Fruit fly (Drosophila melanogaster) whole organism, prepupa: ENCODE measurements around the gene HGTX.
A peak's percentile ranks its signal among the peaks of the same experiment; 100 is the strongest.

ENCODE experiments used
- Blimp-1 ChIP-seq: fragments of 200-800 bp; sonication (Bioruptor generic); optimal IDR thresholded peaks from 3 replicates; lab custom pipeline; 2017; ENCODE audit warnings: missing biosample characterization, missing genetic modification characterization, mild to moderate bottlenecking, moderate library complexity, missing genetic modification reagents
- CG10669 ChIP-seq: fragments of 200-800 bp; sonication (Bioruptor generic); optimal IDR thresholded peaks from 3 replicates; lab custom pipeline; 2018; ENCODE audit warnings: missing biosample characterization, mild to moderate bottlenecking, missing genetic modification characterization, moderate library complexity
- CG11294 ChIP-seq: fragments of 200-800 bp; sonication (Bioruptor generic); IDR thresholded peaks from 2 replicates; pipeline ENCODE4 v1.3.6; 2022; ENCODE audit warnings: missing biosample characterization, missing genetic modification characterization
- CG11762 ChIP-seq: fragments of 200-800 bp; sonication (Bioruptor generic); optimal IDR thresholded peaks from 3 replicates; lab custom pipeline; 2016; ENCODE audit warnings: missing biosample characterization, missing genetic modification characterization; ENCODE audit not compliant: insufficient read depth
- CG11902 ChIP-seq: fragments of 200-800 bp; sonication (Bioruptor generic); optimal IDR thresholded peaks from 3 replicates; lab custom pipeline; 2016; ENCODE audit warnings: missing biosample characterization, missing genetic modification characterization
- CG15336 ChIP-seq: fragments of 200-800 bp; sonication (Bioruptor generic); IDR thresholded peaks from 2 replicates; pipeline ENCODE4 v1.3.6; 2022; ENCODE audit warnings: missing biosample characterization, missing genetic modification characterization
- CG1621 ChIP-seq: fragments of 200-800 bp; sonication (Bioruptor generic); optimal IDR thresholded peaks from 3 replicates; lab custom pipeline; 2018; ENCODE audit warnings: missing biosample characterization, mild to moderate bottlenecking, missing genetic modification characterization
- CG16779 ChIP-seq: fragments of 200-800 bp; sonication (Bioruptor generic); optimal IDR thresholded peaks from 3 replicates; lab custom pipeline; 2017; ENCODE audit warnings: missing biosample characterization, mild to moderate bottlenecking, missing genetic modification characterization
- CG31627 ChIP-seq: fragments of 200-800 bp; sonication (Bioruptor generic); optimal IDR thresholded peaks from 3 replicates; lab custom pipeline; 2016; ENCODE audit warnings: missing biosample characterization, missing genetic modification characterization
- CG32006 ChIP-seq: fragments of 200-800 bp; sonication (Bioruptor generic); optimal IDR thresholded peaks from 3 replicates; lab custom pipeline; 2017; ENCODE audit warnings: missing biosample characterization, mild to moderate bottlenecking, missing genetic modification characterization
- CG3919 ChIP-seq: fragments of 200-800 bp; sonication (Bioruptor generic); optimal IDR thresholded peaks from 3 replicates; lab custom pipeline; 2016; ENCODE audit warnings: missing biosample characterization, missing genetic modification characterization
- CG6163 ChIP-seq: fragments of 200-800 bp; sonication (Bioruptor generic); IDR thresholded peaks from 3 replicates; pipeline ENCODE4 v1.3.6; 2022; ENCODE audit warnings: missing biosample characterization, missing genetic modification characterization
- CG6854 ChIP-seq: fragments of 200-800 bp; sonication (Bioruptor generic); optimal IDR thresholded peaks from 2 replicates; lab custom pipeline; 2017; ENCODE audit warnings: missing biosample characterization, mild to moderate bottlenecking, missing genetic modification characterization
- CG7368 ChIP-seq: fragments of 200-800 bp; sonication (Bioruptor generic); optimal IDR thresholded peaks from 3 replicates; lab custom pipeline; 2016; ENCODE audit warnings: missing biosample characterization, missing genetic modification characterization
- CG8319 ChIP-seq: fragments of 200-800 bp; sonication (Bioruptor generic); optimal IDR thresholded peaks from 3 replicates; lab custom pipeline; 2016; ENCODE audit warnings: missing biosample characterization, missing genetic modification characterization
- CG9139 ChIP-seq: fragments of 200-800 bp; sonication (Bioruptor generic); optimal IDR thresholded peaks from 3 replicates; lab custom pipeline; 2017; ENCODE audit warnings: missing biosample characterization, mild to moderate bottlenecking, missing genetic modification characterization
- Eip78C ChIP-seq: fragments of 200-800 bp; sonication (Bioruptor generic); peaks from one replicate; lab custom pipeline; 2016; ENCODE audit warnings: missing biosample characterization, missing genetic modification characterization
- Ets21C ChIP-seq: fragments of 200-800 bp; sonication (Bioruptor generic); optimal IDR thresholded peaks from 3 replicates; lab custom pipeline; 2016; ENCODE audit warnings: missing biosample characterization, missing genetic modification characterization
- Hr38 ChIP-seq: sonication (Bioruptor generic); optimal IDR thresholded peaks from 2 replicates; lab custom pipeline; 2016; ENCODE audit warnings: missing biosample characterization, missing genetic modification characterization
- Hr39 ChIP-seq: fragments of 200-800 bp; sonication (Bioruptor generic); optimal IDR thresholded peaks from 2 replicates; lab custom pipeline; 2016; ENCODE audit warnings: missing biosample characterization, missing genetic modification characterization
- Hr4 ChIP-seq: fragments of 200-800 bp; sonication (Bioruptor generic); optimal IDR thresholded peaks from 3 replicates; lab custom pipeline; 2016; ENCODE audit warnings: missing biosample characterization, missing genetic modification characterization
- Lpt ChIP-seq: fragments of 200-800 bp; sonication (Bioruptor generic); optimal IDR thresholded peaks from 3 replicates; lab custom pipeline; 2016; ENCODE audit warnings: missing biosample characterization, missing genetic modification characterization
- Met ChIP-seq: fragments of 200-800 bp; sonication (Bioruptor generic); optimal IDR thresholded peaks from 3 replicates; lab custom pipeline; 2016; ENCODE audit warnings: missing biosample characterization, missing genetic modification characterization
- OdsH ChIP-seq: fragments of 200-800 bp; sonication (Bioruptor generic); optimal IDR thresholded peaks from 3 replicates; lab custom pipeline; 2016; ENCODE audit warnings: missing biosample characterization, missing genetic modification characterization
- Smox ChIP-seq: fragments of 200-800 bp; sonication (Bioruptor generic); optimal IDR thresholded peaks from 3 replicates; lab custom pipeline; 2016; ENCODE audit warnings: missing biosample characterization, missing genetic modification characterization
- Sox14 ChIP-seq: fragments of 200-800 bp; sonication (Bioruptor generic); optimal IDR thresholded peaks from 3 replicates; lab custom pipeline; 2016; ENCODE audit warnings: missing biosample characterization, missing genetic modification characterization
- Sox15 ChIP-seq: fragments of 200-800 bp; sonication (Bioruptor generic); optimal IDR thresholded peaks from 3 replicates; lab custom pipeline; 2016; ENCODE audit warnings: missing biosample characterization, missing genetic modification characterization
- cyc ChIP-seq: fragments of 200-800 bp; sonication (Bioruptor generic); optimal IDR thresholded peaks from 3 replicates; lab custom pipeline; 2016; ENCODE audit warnings: missing biosample characterization, missing genetic modification characterization
- dac ChIP-seq: fragments of 200-800 bp; sonication (Bioruptor generic); optimal IDR thresholded peaks from 2 replicates; lab custom pipeline; 2017; ENCODE audit warnings: missing biosample characterization, mild to moderate bottlenecking, missing genetic modification characterization
- dsx ChIP-seq: fragments of 200-800 bp; optimal IDR thresholded peaks from 3 replicates; lab custom pipeline; 2019; ENCODE audit warnings: missing biosample characterization, mild to moderate bottlenecking, missing genetic modification characterization, moderate library complexity; ENCODE audit not compliant: poor library complexity, severe bottlenecking
- eg ChIP-seq: fragments of 200-800 bp; sonication (Bioruptor generic); IDR thresholded peaks from 3 replicates; pipeline ENCODE4 v1.3.6; 2022; ENCODE audit warnings: missing biosample characterization, missing genetic modification characterization
- esn ChIP-seq: fragments of 200-800 bp; sonication (Bioruptor generic); optimal IDR thresholded peaks from 2 replicates; lab custom pipeline; 2016; ENCODE audit warnings: missing biosample characterization, mild to moderate bottlenecking, missing genetic modification characterization, moderate library complexity
- fd85E ChIP-seq: fragments of 200-800 bp; sonication (Bioruptor generic); optimal IDR thresholded peaks from 3 replicates; lab custom pipeline; 2016; ENCODE audit warnings: missing biosample characterization, missing genetic modification characterization
- fkh ChIP-seq: fragments of 200-800 bp; sonication (Bioruptor generic); optimal IDR thresholded peaks from 3 replicates; lab custom pipeline; 2017; ENCODE audit warnings: missing biosample characterization, mild to moderate bottlenecking, missing genetic modification characterization, moderate library complexity
- lz ChIP-seq: fragments of 200-800 bp; sonication (Bioruptor generic); optimal IDR thresholded peaks from 3 replicates; lab custom pipeline; 2016; ENCODE audit warnings: missing biosample characterization, missing genetic modification characterization
- salr ChIP-seq, 2 experiments: fragments of 200-800 bp; sonication (Bioruptor generic); optimal IDR thresholded peaks; 3 replicates each; lab custom pipeline; 2016 to 2018; ENCODE audit warnings: missing biosample characterization in 2 of 2, missing genetic modification characterization in 2 of 2, mild to moderate bottlenecking in 1 of 2
- ss ChIP-seq, 2 experiments: fragments of 200-800 bp; sonication (Bioruptor generic); optimal IDR thresholded peaks; 2 replicates in 1 of 2; 3 replicates in 1 of 2; lab custom pipeline; 2017 to 2018; ENCODE audit warnings: mild to moderate bottlenecking in 2 of 2, missing biosample characterization in 2 of 2, missing genetic modification characterization in 2 of 2, moderate library complexity in 1 of 2
- svp ChIP-seq: fragments of 200-800 bp; sonication (Bioruptor generic); peaks from one replicate; lab custom pipeline; 2016; ENCODE audit warnings: missing biosample characterization, missing genetic modification characterization
- topi ChIP-seq: fragments of 200-800 bp; sonication (Bioruptor generic); optimal IDR thresholded peaks from 3 replicates; lab custom pipeline; 2016; ENCODE audit warnings: missing biosample characterization, missing genetic modification characterization
- vri ChIP-seq: fragments of 200-800 bp; sonication (Bioruptor generic); optimal IDR thresholded peaks from 3 replicates; lab custom pipeline; 2016; ENCODE audit warnings: missing biosample characterization, mild to moderate bottlenecking, missing genetic modification characterization

The HGTX gene

DNA sequence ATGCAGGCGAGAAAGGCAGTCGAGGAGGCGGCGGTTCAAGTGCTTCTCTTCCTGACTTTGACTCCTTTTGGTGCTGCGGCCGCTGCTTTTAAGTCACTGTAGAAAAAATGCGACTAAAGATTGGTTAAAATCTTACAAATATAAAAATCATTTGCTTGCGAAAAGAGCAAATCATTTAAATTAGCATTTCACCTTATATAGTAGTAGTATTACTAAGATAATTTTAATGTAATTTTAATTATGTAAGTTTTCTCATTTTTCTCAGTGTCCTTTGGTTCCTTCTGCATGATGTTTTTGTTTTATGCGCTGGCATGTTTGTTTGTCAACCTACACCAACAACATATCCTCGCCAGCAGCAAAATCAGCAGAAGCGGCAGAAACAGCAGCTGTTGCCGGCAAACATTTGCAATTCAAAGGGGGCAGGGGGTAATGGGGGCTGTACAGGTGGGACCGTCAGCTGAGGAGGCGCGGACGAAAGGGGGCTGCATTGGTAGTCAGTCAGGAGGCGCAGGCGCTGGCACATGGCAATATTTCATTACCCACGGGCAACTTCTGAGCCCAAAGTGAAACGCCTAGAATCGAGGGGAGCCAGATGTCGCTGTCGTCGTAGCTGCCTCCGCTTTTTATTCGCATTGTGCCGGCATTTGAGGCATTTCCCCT, 48.0 kb upstream of the HGTX start (continued):
- TF ChIP-seq lz (GFP tag; lab: Kevin White, UChicago) = peak; percentile 60
- TF ChIP-seq CG8319 (GFP tag; lab: Kevin White, UChicago) = no peak
- peak; percentile 43 for TF ChIP-seq CG16779
- TF ChIP-seq cyc (GFP tag; lab: Kevin White, UChicago) = peak; percentile 53
- TF ChIP-seq Smox (GFP tag; lab: Kevin White, UChicago) = peak; percentile 67
- TF ChIP-seq CG6854 (GFP tag; lab: Kevin White, UChicago) = no peak
- peak; percentile 37 for TF ChIP-seq CG31627 (GFP tag; lab: Kevin White, UChicago)
- TF ChIP-seq Met (GFP tag; lab: Kevin White, UChicago) = peak; percentile 71
- TF ChIP-seq fd85E (GFP tag; lab: Kevin White, UChicago) = no peak
- TF ChIP-seq CG11902 (GFP tag; lab: Kevin White, UChicago) = peak; percentile 23
- no peak for TF ChIP-seq Hr38 (GFP tag; lab: Kevin White, UChicago)
- TF ChIP-seq CG6163 = peak; percentile 83
- TF ChIP-seq Sox15 (GFP tag; lab: Kevin White, UChicago) = peak; percentile 5
- TF ChIP-seq ss (GFP tag; optimal IDR thresholded peaks at IDR 0.05; lab: Kevin White, UChicago) = peak; percentile 77

DNA sequence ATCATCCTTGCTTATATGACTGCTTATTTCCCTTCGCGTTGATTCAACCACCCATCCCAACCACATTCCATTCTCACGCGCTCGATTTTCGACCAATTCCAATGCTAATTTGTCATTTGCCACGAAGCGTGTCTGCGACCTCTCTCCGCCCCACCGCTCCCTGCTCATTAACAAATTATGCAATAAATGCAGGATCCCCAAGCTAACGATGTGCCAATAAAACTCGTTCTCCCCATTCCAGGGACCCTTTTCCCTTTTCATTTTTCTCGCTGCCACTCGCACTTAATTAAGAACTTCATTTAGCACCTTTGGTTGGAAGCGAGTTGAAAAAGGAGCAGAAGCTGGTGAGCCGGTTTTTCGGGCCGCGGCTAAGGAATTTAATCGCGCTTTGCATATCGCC, 46.6 kb upstream of the HGTX start:
- TF ChIP-seq Blimp-1 (GFP tag; lab: Kevin White, UChicago) = peak; percentile 70
- no peak for TF ChIP-seq Hr38 (GFP tag; lab: Kevin White, UChicago)
- TF ChIP-seq Ets21C (GFP tag; lab: Kevin White, UChicago) = no peak
- TF ChIP-seq CG11762 = no peak
- TF ChIP-seq CG32006 (GFP tag; lab: Kevin White, UChicago) = no peak
- peak in 1 of 2 experiments; percentile 6 for TF ChIP-seq ss (GFP tag; optimal IDR thresholded peaks at IDR 0.05; lab: Kevin White, UChicago)
- TF ChIP-seq CG6854 (GFP tag; lab: Kevin White, UChicago) = peak; percentile 36
- peak; percentile 66 for TF ChIP-seq svp (GFP tag; lab: Kevin White, UChicago)
- no peak for TF ChIP-seq fd85E (GFP tag; lab: Kevin White, UChicago)
- no peak for TF ChIP-seq eg (GFP tag; lab: Robert Waterston, UW)
- TF ChIP-seq dac (GFP tag; lab: Kevin White, UChicago) = no peak
- no peak for TF ChIP-seq esn (GFP tag; lab: Kevin White, UChicago)
- TF ChIP-seq CG10669 (GFP tag; lab: Kevin White, UChicago) = no peak
- peak; percentile 49 for TF ChIP-seq Eip78C
- TF ChIP-seq vri (GFP tag; lab: Kevin White, UChicago) = peak; percentile 89
- no peak for TF ChIP-seq Sox14 (GFP tag; lab: Kevin White, UChicago)
- TF ChIP-seq Met (GFP tag; lab: Kevin White, UChicago) = no peak
- TF ChIP-seq cyc (GFP tag; lab: Kevin White, UChicago) = no peak
- no peak for TF ChIP-seq Hr39 (GFP tag; lab: Kevin White, UChicago)
- TF ChIP-seq CG3919 = no peak
- TF ChIP-seq Hr4 (GFP tag; lab: Kevin White, UChicago) = no peak
- no peak for TF ChIP-seq salr (GFP tag; optimal IDR thresholded peaks at IDR 0.05; lab: Kevin White, UChicago)
- TF ChIP-seq fkh = no peak
- no peak for TF ChIP-seq Lpt
- TF ChIP-seq dsx (GFP tag; lab: Kevin White, UChicago) = peak; percentile 11
- TF ChIP-seq CG9139 = no peak
- TF ChIP-seq topi (GFP tag; lab: Kevin White, UChicago) = no peak
- TF ChIP-seq lz (GFP tag; lab: Kevin White, UChicago) = no peak
- no peak for TF ChIP-seq CG1621 (tag; lab: Kevin White, UChicago)
- no peak for TF ChIP-seq CG6163
- no peak for TF ChIP-seq OdsH (GFP tag; lab: Kevin White, UChicago)
- TF ChIP-seq CG11294 (GFP tag; lab: Robert Waterston, UW) = no peak
- no peak for TF ChIP-seq CG15336 (GFP tag; lab: Robert Waterston, UW)
- no peak for TF ChIP-seq CG7368
